Worm (Caenorhabditis elegans) whole organism, midembryonic: Measurements from ENCODE around the gene T09A5.14.

Experiments
- T22C8.4 ChIP-seq: fragments of 200-800 bp; sonication (Bioruptor generic); IDR thresholded peaks from 2 replicates; pipeline ENCODE4 v1.3.6; 2022; ENCODE audit warnings: missing genetic modification characterization, missing compliant biosample characterization
- cog-1 ChIP-seq: sonication (generic microtip); optimal IDR thresholded peaks from 2 replicates; lab custom pipeline; 2016; ENCODE audit warnings: missing genetic modification characterization, missing compliant biosample characterization
- flt-1 ChIP-seq: fragments of 200-800 bp; sonication (Bioruptor generic); IDR thresholded peaks from 2 replicates; pipeline ENCODE4 v1.3.6; 2022; ENCODE audit warnings: missing genetic modification characterization, missing compliant biosample characterization
- med-1 ChIP-seq: sonication (generic microtip); optimal IDR thresholded peaks from 2 replicates; lab custom pipeline; 2017; ENCODE audit warnings: missing genetic modification characterization, mild to moderate bottlenecking, missing compliant biosample characterization, antibody characterized with exemption, missing genetic modification reagents; ENCODE audit not compliant: insufficient read depth
- ref-1 ChIP-seq: fragments of 200-800 bp; sonication (Bioruptor generic); conservative IDR thresholded peaks from 2 replicates; pipeline ENCODE4 v1.3.6; 2022; ENCODE audit warnings: missing genetic modification reagents, missing genetic modification characterization, missing compliant biosample characterization
- tab-1 ChIP-seq: fragments of 200-800 bp; sonication (Bioruptor generic); IDR thresholded peaks from 2 replicates; pipeline ENCODE4 v1.3.6; 2022; ENCODE audit warnings: missing genetic modification characterization, missing compliant biosample characterization
- ztf-23 ChIP-seq: fragments of 200-800 bp; sonication (Bioruptor generic); IDR thresholded peaks from 2 replicates; pipeline ENCODE4 v1.3.6; 2022; ENCODE audit warnings: missing genetic modification reagents, missing genetic modification characterization, missing compliant biosample characterization
- ztf-29 ChIP-seq: fragments of 200-800 bp; sonication (Bioruptor generic); IDR thresholded peaks from 2 replicates; pipeline ENCODE4 v1.3.6; 2022; ENCODE audit warnings: missing genetic modification reagents, missing genetic modification characterization, missing compliant biosample characterization

- TF ChIP-seq med-1 (GFP tag; lab: Kevin White, UChicago) (no peak), ztf-23 (GFP tag; lab: Robert Waterston, UW) (no peak), T22C8.4 (GFP tag; lab: Robert Waterston, UW) (no peak), tab-1 (GFP tag; lab: Robert Waterston, UW) (no peak), cog-1 (tag; lab: Kevin White, UChicago) (no peak), ref-1 (GFP tag; lab: Robert Waterston, UW) (no peak), flt-1 (no peak), ztf-29 (GFP tag; lab: Robert Waterston, UW) (no peak)
Observed at ce11 chrII:7851480-7851879, 19.3 kb downstream of the T09A5.14 start.
